Fruit fly (Drosophila melanogaster) whole organism, embryonic: ENCODE results near the gene CG15011.

Experiments
- Atf-2 ChIP-seq: fragments of 200-800 bp; sonication (Bioruptor generic); optimal IDR thresholded peaks from 2 replicates; lab custom pipeline; 2016; ENCODE audit warnings: missing biosample characterization, missing genetic modification characterization
- Atf3 ChIP-seq: fragments of 200-800 bp; sonication (Bioruptor generic); optimal IDR thresholded peaks from 3 replicates; lab custom pipeline; 2016; ENCODE audit warnings: missing biosample characterization, missing genetic modification characterization
- CG12104 ChIP-seq: fragments of 200-800 bp; sonication (Bioruptor generic); optimal IDR thresholded peaks from 3 replicates; lab custom pipeline; 2016; ENCODE audit warnings: missing biosample characterization, missing genetic modification characterization
- CG12155 ChIP-seq: fragments of 200-800 bp; sonication (Bioruptor generic); optimal IDR thresholded peaks from 3 replicates; lab custom pipeline; 2016; ENCODE audit warnings: missing biosample characterization, missing genetic modification characterization
- CG13287 ChIP-seq: fragments of 200-800 bp; sonication (Bioruptor generic); IDR thresholded peaks from 2 replicates; pipeline ENCODE4 v1.3.6; 2022; ENCODE audit warnings: missing biosample characterization, missing genetic modification characterization; ENCODE audit not compliant: partially characterized antibody
- CG14667 ChIP-seq: fragments of 200-800 bp; sonication (Bioruptor generic); IDR thresholded peaks from 2 replicates; pipeline ENCODE4 v1.3.6; 2022; ENCODE audit warnings: missing biosample characterization, missing genetic modification characterization
- CG14965 ChIP-seq: fragments of 200-800 bp; sonication (Bioruptor generic); optimal IDR thresholded peaks from 2 replicates; lab custom pipeline; 2016; ENCODE audit warnings: missing biosample characterization, missing genetic modification characterization, borderline replicate concordance
- CG15696 ChIP-seq: fragments of 200-800 bp; sonication (Bioruptor generic); optimal IDR thresholded peaks from 2 replicates; lab custom pipeline; 2019; ENCODE audit warnings: missing biosample characterization, mild to moderate bottlenecking, missing genetic modification characterization, moderate library complexity
- CG16779 ChIP-seq: fragments of 200-800 bp; sonication (Bioruptor generic); IDR thresholded peaks from 2 replicates; pipeline ENCODE4 v1.3.6; 2022; ENCODE audit warnings: missing biosample characterization, missing genetic modification characterization
- CG17361 ChIP-seq: fragments of 200-800 bp; sonication (Bioruptor generic); IDR thresholded peaks from 3 replicates; pipeline ENCODE4 v1.3.6; 2022; ENCODE audit warnings: missing biosample characterization, missing genetic modification characterization
- CG18262 ChIP-seq: fragments of 200-800 bp; optimal IDR thresholded peaks from 3 replicates; lab custom pipeline; 2019; ENCODE audit warnings: missing biosample characterization, mild to moderate bottlenecking, missing genetic modification characterization, moderate library complexity
- CG18476 ChIP-seq: fragments of 200-800 bp; sonication (Bioruptor generic); optimal IDR thresholded peaks from 2 replicates; lab custom pipeline; 2016; ENCODE audit warnings: missing biosample characterization, mild to moderate bottlenecking, missing genetic modification characterization
- CG2678 ChIP-seq: fragments of 200-800 bp; sonication (Bioruptor generic); optimal IDR thresholded peaks from 3 replicates; lab custom pipeline; 2019; ENCODE audit warnings: missing biosample characterization, mild to moderate bottlenecking, missing genetic modification characterization, moderate library complexity
- CG31388 ChIP-seq: fragments of 200-800 bp; sonication (Bioruptor generic); optimal IDR thresholded peaks from 2 replicates; lab custom pipeline; 2016; ENCODE audit warnings: missing biosample characterization, missing genetic modification characterization
- CG32767 ChIP-seq: fragments of 200-800 bp; sonication (Bioruptor generic); IDR thresholded peaks from 2 replicates; pipeline ENCODE4 v1.3.6; 2022; ENCODE audit warnings: missing biosample characterization, missing genetic modification characterization
- CG4424 ChIP-seq: fragments of 200-800 bp; sonication (Bioruptor generic); optimal IDR thresholded peaks from 3 replicates; lab custom pipeline; 2016; ENCODE audit warnings: missing biosample characterization, missing genetic modification characterization
- CG5245 ChIP-seq: fragments of 200-800 bp; sonication (Bioruptor generic); optimal IDR thresholded peaks from 3 replicates; lab custom pipeline; 2016; ENCODE audit warnings: missing biosample characterization, missing genetic modification characterization
- CG6683 ChIP-seq: fragments of 200-800 bp; sonication (Bioruptor generic); optimal IDR thresholded peaks from 2 replicates; lab custom pipeline; 2017; ENCODE audit warnings: missing biosample characterization, mild to moderate bottlenecking, missing genetic modification characterization, missing genetic modification reagents
- CG6689 ChIP-seq: fragments of 200-800 bp; sonication (Bioruptor generic); IDR thresholded peaks from 2 replicates; pipeline ENCODE4 v1.3.6; 2022; ENCODE audit warnings: missing biosample characterization, missing genetic modification characterization
- CG7786 ChIP-seq: fragments of 200-800 bp; sonication (Bioruptor generic); optimal IDR thresholded peaks from 2 replicates; lab custom pipeline; 2016; ENCODE audit warnings: missing biosample characterization, missing genetic modification characterization
- CG8359 ChIP-seq: fragments of 200-800 bp; sonication (Bioruptor generic); optimal IDR thresholded peaks from 2 replicates; lab custom pipeline; 2017; ENCODE audit warnings: missing biosample characterization, mild to moderate bottlenecking, missing genetic modification characterization, borderline replicate concordance
- D19B ChIP-seq: fragments of 200-800 bp; sonication (Bioruptor generic); optimal IDR thresholded peaks from 2 replicates; lab custom pipeline; 2017; ENCODE audit warnings: missing biosample characterization, mild to moderate bottlenecking, missing genetic modification characterization
- Doc3 ChIP-seq: fragments of 200-800 bp; sonication (Bioruptor generic); IDR thresholded peaks from 3 replicates; pipeline ENCODE4 v1.3.6; 2022; ENCODE audit warnings: missing biosample characterization, missing genetic modification characterization; ENCODE audit not compliant: partially characterized antibody
- ERR ChIP-seq: fragments of 200-800 bp; sonication (Bioruptor generic); optimal IDR thresholded peaks from 2 replicates; lab custom pipeline; 2016; ENCODE audit warnings: missing biosample characterization, missing genetic modification characterization
- Gsc ChIP-seq: fragments of 200-800 bp; sonication (Bioruptor generic); IDR thresholded peaks from 2 replicates; pipeline ENCODE4 v1.3.6; 2022; ENCODE audit warnings: missing biosample characterization, missing genetic modification characterization
- Six4 ChIP-seq: fragments of 200-800 bp; sonication (Bioruptor generic); optimal IDR thresholded peaks from 2 replicates; lab custom pipeline; 2016; ENCODE audit warnings: missing biosample characterization, missing genetic modification characterization
- Vsx1 ChIP-seq: fragments of 200-800 bp; sonication (Bioruptor generic); optimal IDR thresholded peaks from 2 replicates; lab custom pipeline; 2017; ENCODE audit warnings: missing biosample characterization, mild to moderate bottlenecking, missing genetic modification characterization, missing genetic modification reagents
- aop ChIP-seq: fragments of 200-800 bp; sonication (Bioruptor generic); IDR thresholded peaks from 2 replicates; pipeline ENCODE4 v1.3.6; 2022; ENCODE audit warnings: missing biosample characterization, missing genetic modification characterization
- bowl ChIP-seq: fragments of 200-800 bp; sonication (Bioruptor generic); IDR thresholded peaks from 2 replicates; pipeline ENCODE4 v1.3.6; 2022; ENCODE audit warnings: missing biosample characterization, missing genetic modification characterization
- da ChIP-seq: fragments of 200-800 bp; sonication (Bioruptor generic); optimal IDR thresholded peaks from 2 replicates; lab custom pipeline; 2016; ENCODE audit warnings: missing biosample characterization, missing genetic modification characterization
- dm ChIP-seq: fragments of 200-800 bp; sonication (Bioruptor generic); optimal IDR thresholded peaks from 3 replicates; lab custom pipeline; 2016; ENCODE audit warnings: missing biosample characterization, missing genetic modification characterization
- gcm2 ChIP-seq: fragments of 200-800 bp; sonication (Bioruptor generic); optimal IDR thresholded peaks from 2 replicates; lab custom pipeline; 2016; ENCODE audit warnings: missing biosample characterization, missing genetic modification characterization
- gro ChIP-seq: fragments of 200-800 bp; sonication (Bioruptor generic); optimal IDR thresholded peaks from 2 replicates; lab custom pipeline; 2016; ENCODE audit warnings: missing biosample characterization, missing genetic modification characterization
- hb ChIP-seq: fragments of 200-800 bp; sonication (Bioruptor generic); IDR thresholded peaks from 3 replicates; pipeline ENCODE4 v1.3.6; 2022; ENCODE audit warnings: missing biosample characterization, missing genetic modification characterization; ENCODE audit not compliant: partially characterized antibody
- inv ChIP-seq: fragments of 200-800 bp; sonication (Bioruptor generic); IDR thresholded peaks from 2 replicates; pipeline ENCODE4 v1.3.6; 2022; ENCODE audit warnings: missing biosample characterization, missing genetic modification characterization; ENCODE audit not compliant: partially characterized antibody
- kay ChIP-seq: fragments of 200-800 bp; sonication (Bioruptor generic); optimal IDR thresholded peaks from 2 replicates; lab custom pipeline; 2016; ENCODE audit warnings: missing biosample characterization, missing genetic modification characterization
- lab ChIP-seq: fragments of 200-800 bp; sonication (Bioruptor generic); optimal IDR thresholded peaks from 3 replicates; lab custom pipeline; 2017; ENCODE audit warnings: missing biosample characterization, missing genetic modification characterization, mild to moderate bottlenecking, moderate library complexity, missing genetic modification reagents
- lola ChIP-seq, 3 experiments: fragments of >200 bp in 2 of 3; fragments of 200-800 bp in 1 of 3; sonication (Bioruptor generic) in 1 of 3; optimal IDR thresholded peaks; 2 replicates each; lab custom pipeline; 2017 to 2019; ENCODE audit warnings: missing biosample characterization in 3 of 3, missing genetic modification characterization in 3 of 3, mild to moderate bottlenecking in 1 of 3, moderate library complexity in 1 of 3
- luna ChIP-seq: fragments of 200-800 bp; sonication (Bioruptor generic); optimal IDR thresholded peaks from 2 replicates; lab custom pipeline; 2016; ENCODE audit warnings: missing biosample characterization, missing genetic modification characterization
- pb ChIP-seq: fragments of 200-800 bp; sonication (Bioruptor generic); optimal IDR thresholded peaks from 3 replicates; lab custom pipeline; 2016; ENCODE audit warnings: missing biosample characterization, missing genetic modification characterization
- pros ChIP-seq: fragments of 200-800 bp; sonication (Bioruptor generic); optimal IDR thresholded peaks from 3 replicates; lab custom pipeline; 2019; ENCODE audit warnings: missing biosample characterization, mild to moderate bottlenecking, missing genetic modification characterization, moderate library complexity
- ranshi ChIP-seq: fragments of 200-800 bp; sonication (Bioruptor generic); IDR thresholded peaks from 2 replicates; pipeline ENCODE4 v1.3.6; 2022; ENCODE audit warnings: missing biosample characterization, missing genetic modification characterization
- sens-2 ChIP-seq: fragments of 200-800 bp; sonication (Bioruptor generic); IDR thresholded peaks from 2 replicates; pipeline ENCODE4 v1.3.6; 2022; ENCODE audit warnings: missing biosample characterization, missing genetic modification characterization
- sima ChIP-seq: fragments of 200-800 bp; sonication (Bioruptor generic); optimal IDR thresholded peaks from 2 replicates; lab custom pipeline; 2016; ENCODE audit warnings: missing biosample characterization, missing genetic modification characterization
- sqz ChIP-seq: fragments of 200-800 bp; sonication (Bioruptor generic); optimal IDR thresholded peaks from 3 replicates; lab custom pipeline; 2018; ENCODE audit warnings: missing biosample characterization, mild to moderate bottlenecking, missing genetic modification characterization
- stc ChIP-seq: fragments of 200-800 bp; sonication (Bioruptor generic); IDR thresholded peaks from 2 replicates; pipeline ENCODE4 v1.3.6; 2022; ENCODE audit warnings: missing biosample characterization, missing genetic modification characterization
- tgo ChIP-seq: fragments of 200-800 bp; sonication (Bioruptor generic); IDR thresholded peaks from 3 replicates; pipeline ENCODE4 v1.3.6; 2022; ENCODE audit warnings: missing biosample characterization, missing genetic modification characterization
- tll ChIP-seq, 2 experiments: fragments of 200-800 bp in 1 of 2; fragments of >200 bp in 1 of 2; sonication (Bioruptor generic) in 1 of 2; optimal IDR thresholded peaks; 2 replicates each; lab custom pipeline; 2017 to 2019; ENCODE audit warnings: missing biosample characterization in 2 of 2, missing genetic modification characterization in 2 of 2, mild to moderate bottlenecking in 1 of 2, moderate library complexity in 1 of 2
- twi ChIP-seq: fragments of 200-800 bp; optimal IDR thresholded peaks from 2 replicates; lab custom pipeline; 2019; ENCODE audit warnings: missing biosample characterization, mild to moderate bottlenecking, missing genetic modification characterization, moderate library complexity
- wor ChIP-seq: fragments of 200-800 bp; sonication (Bioruptor generic); IDR thresholded peaks from 2 replicates; pipeline ENCODE4 v1.3.6; 2022; ENCODE audit warnings: missing biosample characterization, missing genetic modification characterization

CG15011 gene

DNA sequence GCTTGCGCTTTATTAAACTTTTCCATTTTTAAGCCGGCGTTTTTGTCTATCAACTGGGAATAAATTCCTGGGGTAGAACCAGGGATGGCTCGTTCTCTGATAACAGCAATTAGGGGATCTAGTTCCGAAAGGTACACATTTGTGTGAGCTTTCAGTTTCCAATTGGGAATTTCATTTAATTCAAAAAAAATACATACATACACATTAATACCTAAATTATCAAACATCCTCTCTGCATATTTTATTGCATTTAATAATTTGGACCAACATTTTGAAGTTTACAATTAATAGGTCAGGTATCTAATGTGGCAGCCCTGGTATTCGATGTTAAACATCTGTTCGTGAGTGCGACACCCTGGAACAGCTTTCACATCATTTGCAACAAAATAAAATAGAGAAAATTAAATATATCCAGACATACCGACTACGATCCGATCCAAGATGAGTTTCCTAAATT, at the start of gene CG15011, which contains the start of gene CG1309 (continued):
- TF ChIP-seq gcm2 (GFP tag; lab: Kevin White, UChicago) (peak; percentile 14), Atf-2 (peak; percentile 84), bowl (GFP tag; lab: Robert Waterston, UW) (no peak), Gsc (no peak), D19B (GFP tag; lab: Kevin White, UChicago) (peak; percentile 59), wor (GFP tag; lab: Robert Waterston, UW) (peak; percentile 63), CG12104 (GFP tag; lab: Kevin White, UChicago) (peak; percentile 67), CG31388 (GFP tag; lab: Kevin White, UChicago) (peak; percentile 51), CG6689 (peak; percentile 70), hb (no peak), CG2678 (peak; percentile 87), tgo (peak; percentile 57; the same call in 2 of the 3 replicates), CG13287 (GFP tag; lab: Robert Waterston, UW) (peak; percentile 64; the same call in 1 of the 2 replicates), pros (GFP tag; lab: Kevin White, UChicago) (no peak), CG14965 (GFP tag; lab: Kevin White, UChicago) (no peak), sima (GFP tag; lab: Kevin White, UChicago) (peak; percentile 37), CG7786 (GFP tag; lab: Kevin White, UChicago) (peak; percentile 82), CG12155 (peak; percentile 87), ERR (GFP tag; lab: Kevin White, UChicago) (peak; percentile 49), tll (GFP tag; optimal IDR thresholded peaks at IDR 0.05; lab: Kevin White, UChicago) (no peak), pb (GFP tag; lab: Kevin White, UChicago) (peak; percentile 82), ranshi (peak; percentile 79; the same call in 1 of the 2 replicates), stc (GFP tag; lab: Robert Waterston, UW) (no peak), CG5245 (GFP tag; lab: Kevin White, UChicago) (peak; percentile 75), twi (tag; lab: Kevin White, UChicago) (peak; percentile 83), lola (GFP tag; optimal IDR thresholded peaks at IDR 0.05; lab: Kevin White, UChicago) (peak in 1 of 3 experiments; percentile 87), sens-2 (GFP tag; lab: Robert Waterston, UW) (no peak), Atf3 (GFP tag; lab: Kevin White, UChicago) (peak; percentile 85), dm (peak; percentile 82), inv (GFP tag; lab: Robert Waterston, UW) (peak; percentile 39; the same call in 1 of the 2 replicates), CG18476 (peak; percentile 70), gro (GFP tag; lab: Kevin White, UChicago) (peak; percentile 88), CG32767 (GFP tag; lab: Robert Waterston, UW) (peak; percentile 96), da (GFP tag; lab: Kevin White, UChicago) (peak; percentile 87), CG18262 (tag; lab: Kevin White, UChicago) (peak; percentile 85), CG15696 (peak; percentile 85), CG4424 (GFP tag; lab: Kevin White, UChicago) (peak; percentile 86), Vsx1 (GFP tag; lab: Kevin White, UChicago) (peak; percentile 54), Six4 (GFP tag; lab: Kevin White, UChicago) (peak; percentile 79), luna (GFP tag; lab: Kevin White, UChicago) (peak; percentile 86), CG16779 (GFP tag; lab: Robert Waterston, UW) (no peak), sqz (peak; percentile 24), lab (GFP tag; lab: Kevin White, UChicago) (peak; percentile 87), kay (GFP tag; lab: Kevin White, UChicago) (peak; percentile 72), CG8359 (GFP tag; lab: Kevin White, UChicago) (no peak), aop (GFP tag; lab: Robert Waterston, UW) (no peak), Doc3 (GFP tag; lab: Robert Waterston, UW) (0 out of 3 replicates have a peak, but pooled peaks have one; percentile 40), CG14667 (GFP tag; lab: Robert Waterston, UW) (peak; percentile 64), CG17361 (peak; percentile 88), CG6683 (GFP tag; lab: Kevin White, UChicago) (peak; percentile 49)
